Fruit fly (Drosophila melanogaster) whole organism, embryonic: Measurements from ENCODE around the gene twf.

ENCODE experiments used
- CG15601 ChIP-seq: fragments of 200-800 bp; sonication (Bioruptor generic); optimal IDR thresholded peaks from 3 replicates; lab custom pipeline; 2019; ENCODE audit warnings: missing biosample characterization, mild to moderate bottlenecking, missing genetic modification characterization, moderate library complexity
- hth ChIP-seq: fragments of >200 bp; optimal IDR thresholded peaks from 2 replicates; lab custom pipeline; 2017; ENCODE audit warnings: inconsistent platforms

DNA sequence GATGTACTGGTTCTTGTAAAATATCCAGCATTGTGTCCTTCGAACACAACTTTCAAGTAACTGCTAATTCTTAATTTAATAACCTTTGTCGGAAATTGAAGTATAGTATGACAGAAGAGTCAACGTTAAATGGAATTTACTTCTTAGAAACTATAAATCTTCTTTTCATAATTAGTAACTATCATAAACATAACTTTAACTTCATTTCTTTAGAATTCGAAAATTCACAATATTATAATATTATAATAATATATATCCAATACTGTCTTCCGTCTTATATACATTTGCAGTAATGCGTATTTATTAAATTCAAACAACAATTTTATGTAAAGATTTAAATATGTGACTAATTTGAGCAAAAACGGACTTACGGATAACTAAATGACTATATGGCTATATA lies 31.3 kb downstream of the twf start, which contains the start of gene Recs1:
- TF ChIP-seq hth (lab: Kevin White, UChicago) (no peak), CG15601 (no peak)
